Fruit fly (Drosophila melanogaster): ENCODE measurements around the gene CG7110.

The CG7110 gene

dm6 chr2L:13367378-13367777 is 31.4 kb upstream of the CG7110 start, which contains the start of gene Tap42 (continued):
- TF ChIP-seq PHDP (tag; optimal IDR thresholded peaks at IDR 0.05), result peak; percentile 46
- TF ChIP-seq CG34376 (GFP tag; optimal IDR thresholded peaks at IDR 0.05), result peak; percentile 35
- TF ChIP-seq NC2α (GFP tag; optimal IDR thresholded peaks at IDR 0.05), result no peak
- TF ChIP-seq Myb (GFP tag; optimal IDR thresholded peaks at IDR 0.05), result no peak
- no peak for TF ChIP-seq mirr (GFP tag; optimal IDR thresholded peaks at IDR 0.05)
- TF ChIP-seq CG10462 (GFP tag; optimal IDR thresholded peaks at IDR 0.05), result no peak
- peak in 1 of 2 experiments; percentile 6 for TF ChIP-seq dpn (GFP tag; optimal IDR thresholded peaks at IDR 0.05)
- no peak for TF ChIP-seq Atf6 (GFP tag; IDR thresholded peaks at IDR 0.05)
- TF ChIP-seq CG8478 (optimal IDR thresholded peaks at IDR 0.05), result no peak
- TF ChIP-seq CG9817 (tag; optimal IDR thresholded peaks at IDR 0.05), result no peak
- TF ChIP-seq CG14667 (GFP tag; IDR thresholded peaks at IDR 0.05), result no peak
- no peak for TF ChIP-seq CG6854 (GFP tag; optimal IDR thresholded peaks at IDR 0.05)
- TF ChIP-seq run (tag; optimal IDR thresholded peaks at IDR 0.05), result no peak
- TF ChIP-seq CG1529 (GFP tag; optimal IDR thresholded peaks at IDR 0.05), result no peak
- TF ChIP-seq jumu (GFP tag; optimal IDR thresholded peaks at IDR 0.05), result no peak
- TF ChIP-seq Dek (tag; optimal IDR thresholded peaks at IDR 0.05), result peak; percentile 26
- TF ChIP-seq sima (GFP tag; optimal IDR thresholded peaks at IDR 0.05), result no peak
- TF ChIP-seq grau (tag; optimal IDR thresholded peaks at IDR 0.05), result peak; percentile 50
- peak; percentile 24; the same call in 1 of the 2 replicates for TF ChIP-seq CG13287 (GFP tag; IDR thresholded peaks at IDR 0.05; ENCODE audit: partially characterized antibody)
- no peak for TF ChIP-seq Six4 (GFP tag; optimal IDR thresholded peaks at IDR 0.05)
- TF ChIP-seq CG4854 (GFP tag; optimal IDR thresholded peaks at IDR 0.05), result no peak
- no peak for TF ChIP-seq CG10654 (GFP tag; optimal IDR thresholded peaks at IDR 0.05)
- no peak for TF ChIP-seq CG6175 (GFP tag; IDR thresholded peaks at IDR 0.05)
- no peak for TF ChIP-seq D19B (GFP tag; optimal IDR thresholded peaks at IDR 0.05)
- no peak for TF ChIP-seq sqz (GFP tag; optimal IDR thresholded peaks at IDR 0.05)
- TF ChIP-seq B-H2 (GFP tag; optimal IDR thresholded peaks at IDR 0.05), result peak; percentile 26
- TF ChIP-seq jigr1 (GFP tag; IDR thresholded peaks at IDR 0.05), result no peak
- TF ChIP-seq nmo (GFP tag; optimal IDR thresholded peaks at IDR 0.05), result peak; percentile 20
- TF ChIP-seq seq (GFP tag; IDR thresholded peaks at IDR 0.05), result no peak
- no peak for TF ChIP-seq Gsc (GFP tag; IDR thresholded peaks at IDR 0.05)
- TF ChIP-seq CG17829 (tag; optimal IDR thresholded peaks at IDR 0.05), result peak; percentile 24
- TF ChIP-seq pnt (GFP tag; optimal IDR thresholded peaks at IDR 0.05), result no peak
- no peak for TF ChIP-seq Stat92E (GFP tag; optimal IDR thresholded peaks at IDR 0.05)

dm6 chr2L:13368940-13369339 is 29.9 kb upstream of the CG7110 start, which contains the start of gene CG31855:
CG31855 (plus strand) TSS chr2L:13369204.
- TF ChIP-seq CG10543 (GFP tag; optimal IDR thresholded peaks at IDR 0.05) (peak; percentile 86), CG18599 (GFP tag; optimal IDR thresholded peaks at IDR 0.05) (peak; percentile 86), CG13424 (tag; optimal IDR thresholded peaks at IDR 0.05) (peak; percentile 69), CG16813 (GFP tag; IDR thresholded peaks at IDR 0.05; ENCODE audit: partially characterized antibody) (no peak), CG13775 (GFP tag; optimal IDR thresholded peaks at IDR 0.05) (peak; percentile 59), crol (GFP tag; IDR thresholded peaks at IDR 0.05) (no peak), az2 (GFP tag; optimal IDR thresholded peaks at IDR 0.05) (peak; percentile 87), CG15269 (tag; optimal IDR thresholded peaks at IDR 0.05) (peak; percentile 85), tup (GFP tag; optimal IDR thresholded peaks at IDR 0.05) (peak; percentile 67), zf30C (GFP tag; optimal IDR thresholded peaks at IDR 0.05) (no peak), Hr78 (GFP tag; optimal IDR thresholded peaks at IDR 0.05) (no peak), TFAM (GFP tag; optimal IDR thresholded peaks at IDR 0.05) (no peak), CG17568 (GFP tag; optimal IDR thresholded peaks at IDR 0.05) (no peak), CG4424 (GFP tag; optimal IDR thresholded peaks at IDR 0.05) (peak; percentile 86), CG18476 (GFP tag; optimal IDR thresholded peaks at IDR 0.05) (peak; percentile 74), CG17385 (GFP tag; optimal IDR thresholded peaks at IDR 0.05) (peak; percentile 81), NfI (GFP tag; optimal IDR thresholded peaks at IDR 0.05) (peak; percentile 91), lola (GFP tag; optimal IDR thresholded peaks at IDR 0.05) (peak in 1 of 3 experiments; percentile 58), CG7357 (GFP tag; IDR thresholded peaks at IDR 0.05) (peak; percentile 14; the same call in 1 of the 3 replicates)
